Fruit fly (Drosophila melanogaster) whole organism, embryonic: ENCODE data around the gene Trhn.
A peak's percentile ranks its signal among the peaks of the same experiment; 100 is the strongest.

Experiments used
- Adf1 ChIP-seq: fragments of 200-800 bp; sonication (Bioruptor generic); IDR thresholded peaks from 2 replicates; pipeline ENCODE4 v1.3.6; 2022; ENCODE audit warnings: missing biosample characterization, missing genetic modification characterization
- B-H1 ChIP-seq: fragments of 200-800 bp; sonication (Bioruptor generic); IDR thresholded peaks from 3 replicates; pipeline ENCODE4 v1.3.6; 2022; ENCODE audit warnings: missing biosample characterization, missing genetic modification characterization
- Bgb ChIP-seq: fragments of 200-800 bp; sonication (Bioruptor generic); IDR thresholded peaks from 2 replicates; pipeline ENCODE4 v1.3.6; 2022; ENCODE audit warnings: missing biosample characterization, missing genetic modification characterization; ENCODE audit not compliant: partially characterized antibody
- CG10543 ChIP-seq: fragments of 200-800 bp; sonication (Bioruptor generic); optimal IDR thresholded peaks from 3 replicates; lab custom pipeline; 2017; ENCODE audit warnings: missing biosample characterization, mild to moderate bottlenecking, missing genetic modification characterization, moderate library complexity
- CG11093 ChIP-seq: fragments of 200-800 bp; sonication (Bioruptor generic); IDR thresholded peaks from 3 replicates; pipeline ENCODE4 v1.3.6; 2022; ENCODE audit warnings: missing biosample characterization, missing genetic modification characterization
- CG11723 ChIP-seq: fragments of 200-800 bp; sonication (Bioruptor generic); optimal IDR thresholded peaks from 2 replicates; lab custom pipeline; 2017; ENCODE audit warnings: missing biosample characterization, mild to moderate bottlenecking, missing genetic modification characterization
- CG12071 ChIP-seq: fragments of 200-800 bp; sonication (Bioruptor generic); optimal IDR thresholded peaks from 3 replicates; lab custom pipeline; 2018; ENCODE audit warnings: missing biosample characterization, mild to moderate bottlenecking, missing genetic modification characterization
- CG12104 ChIP-seq: fragments of 200-800 bp; sonication (Bioruptor generic); optimal IDR thresholded peaks from 3 replicates; lab custom pipeline; 2016; ENCODE audit warnings: missing biosample characterization, missing genetic modification characterization
- CG12391 ChIP-seq: fragments of 200-800 bp; sonication (Bioruptor generic); optimal IDR thresholded peaks from 3 replicates; lab custom pipeline; 2018; ENCODE audit warnings: missing biosample characterization, mild to moderate bottlenecking, missing genetic modification characterization, moderate library complexity
- CG12769 ChIP-seq: fragments of 200-800 bp; sonication (Bioruptor generic); optimal IDR thresholded peaks from 2 replicates; lab custom pipeline; 2019; ENCODE audit warnings: missing biosample characterization, mild to moderate bottlenecking, missing genetic modification characterization, moderate library complexity
- CG14441 ChIP-seq: fragments of 200-800 bp; sonication (Bioruptor generic); IDR thresholded peaks from 2 replicates; pipeline ENCODE4 v1.3.6; 2022; ENCODE audit warnings: missing biosample characterization, missing genetic modification characterization
- CG14710 ChIP-seq: fragments of 200-800 bp; sonication (Bioruptor generic); optimal IDR thresholded peaks from 3 replicates; lab custom pipeline; 2019; ENCODE audit warnings: missing biosample characterization, mild to moderate bottlenecking, missing genetic modification characterization, moderate library complexity
- CG1529 ChIP-seq: fragments of 200-800 bp; sonication (Bioruptor generic); optimal IDR thresholded peaks from 3 replicates; lab custom pipeline; 2018; ENCODE audit warnings: missing biosample characterization, missing genetic modification characterization
- CG15514 ChIP-seq: fragments of 200-800 bp; sonication (Bioruptor generic); optimal IDR thresholded peaks from 3 replicates; lab custom pipeline; 2017; ENCODE audit warnings: missing biosample characterization, missing genetic modification characterization, mild to moderate bottlenecking, moderate library complexity, missing genetic modification reagents
- CG6791 ChIP-seq: fragments of 200-800 bp; sonication (Bioruptor generic); IDR thresholded peaks from 3 replicates; pipeline ENCODE4 v1.3.6; 2022; ENCODE audit warnings: missing biosample characterization, missing genetic modification characterization; ENCODE audit not compliant: partially characterized antibody
- CG7987 ChIP-seq: fragments of 200-800 bp; sonication (Bioruptor generic); optimal IDR thresholded peaks from 2 replicates; lab custom pipeline; 2018; ENCODE audit warnings: missing biosample characterization, mild to moderate bottlenecking, missing genetic modification characterization, moderate library complexity
- CoRest ChIP-seq: fragments of 200-800 bp; sonication (Bioruptor generic); optimal IDR thresholded peaks from 3 replicates; lab custom pipeline; 2018; ENCODE audit warnings: missing biosample characterization, mild to moderate bottlenecking, missing genetic modification characterization, moderate library complexity
- CrebB ChIP-seq: fragments of 200-800 bp; sonication (Bioruptor generic); optimal IDR thresholded peaks from 3 replicates; lab custom pipeline; 2018; ENCODE audit warnings: missing biosample characterization, mild to moderate bottlenecking, missing genetic modification characterization
- Deaf1 ChIP-seq: fragments of 200-800 bp; optimal IDR thresholded peaks from 3 replicates; lab custom pipeline; 2019; ENCODE audit warnings: missing biosample characterization, mild to moderate bottlenecking, missing genetic modification characterization, moderate library complexity
- ERR ChIP-seq: fragments of 200-800 bp; sonication (Bioruptor generic); optimal IDR thresholded peaks from 2 replicates; lab custom pipeline; 2016; ENCODE audit warnings: missing biosample characterization, missing genetic modification characterization
- HLH54F ChIP-seq: fragments of 200-800 bp; sonication (Bioruptor generic); optimal IDR thresholded peaks from 3 replicates; lab custom pipeline; 2016; ENCODE audit warnings: missing biosample characterization, missing genetic modification characterization
- HmgD ChIP-seq: fragments of 200-800 bp; sonication (Bioruptor generic); optimal IDR thresholded peaks from 3 replicates; lab custom pipeline; 2016; ENCODE audit warnings: missing biosample characterization, missing genetic modification characterization
- Hr51 ChIP-seq, 2 experiments: fragments of 200-800 bp; sonication (Bioruptor generic); optimal IDR thresholded peaks; 2 replicates in 1 of 2; 3 replicates in 1 of 2; lab custom pipeline; 2016 to 2018; ENCODE audit warnings: missing biosample characterization in 2 of 2, missing genetic modification characterization in 2 of 2, mild to moderate bottlenecking in 1 of 2, moderate library complexity in 1 of 2
- Myb ChIP-seq: fragments of 200-800 bp; sonication (Bioruptor generic); optimal IDR thresholded peaks from 2 replicates; lab custom pipeline; 2016; ENCODE audit warnings: missing biosample characterization, missing genetic modification characterization
- NC2β ChIP-seq: fragments of 200-800 bp; sonication (Bioruptor generic); optimal IDR thresholded peaks from 2 replicates; lab custom pipeline; 2016; ENCODE audit warnings: missing biosample characterization, missing genetic modification characterization
- Opbp ChIP-seq: fragments of 200-800 bp; sonication (Bioruptor generic); IDR thresholded peaks from 3 replicates; pipeline ENCODE4 v1.3.6; 2022; ENCODE audit warnings: missing biosample characterization, missing genetic modification characterization; ENCODE audit not compliant: partially characterized antibody
- Rfx ChIP-seq: fragments of 200-800 bp; sonication (Bioruptor generic); IDR thresholded peaks from 2 replicates; pipeline ENCODE4 v1.3.6; 2022; ENCODE audit warnings: missing biosample characterization, missing genetic modification characterization
- Sin3A ChIP-seq: fragments of >200 bp; optimal IDR thresholded peaks from 2 replicates; lab custom pipeline; 2018
- Spps ChIP-seq: fragments of 200-800 bp; sonication (Bioruptor generic); optimal IDR thresholded peaks from 2 replicates; lab custom pipeline; 2018; ENCODE audit warnings: missing biosample characterization, mild to moderate bottlenecking, missing genetic modification characterization
- ac ChIP-seq: fragments of 200-800 bp; sonication (Bioruptor generic); optimal IDR thresholded peaks from 3 replicates; lab custom pipeline; 2017; ENCODE audit warnings: missing biosample characterization, mild to moderate bottlenecking, missing genetic modification characterization
- aop ChIP-seq: fragments of 200-800 bp; sonication (Bioruptor generic); IDR thresholded peaks from 2 replicates; pipeline ENCODE4 v1.3.6; 2022; ENCODE audit warnings: missing biosample characterization, missing genetic modification characterization
- ap ChIP-seq: fragments of 200-800 bp; sonication (Bioruptor generic); IDR thresholded peaks from 2 replicates; pipeline ENCODE4 v1.3.6; 2022; ENCODE audit warnings: missing biosample characterization, missing genetic modification characterization
- ase ChIP-seq: fragments of 200-800 bp; sonication (Bioruptor generic); IDR thresholded peaks from 3 replicates; pipeline ENCODE4 v1.3.6; 2022; ENCODE audit warnings: missing biosample characterization, missing genetic modification characterization
- bowl ChIP-seq: fragments of 200-800 bp; sonication (Bioruptor generic); IDR thresholded peaks from 2 replicates; pipeline ENCODE4 v1.3.6; 2022; ENCODE audit warnings: missing biosample characterization, missing genetic modification characterization
- bsh ChIP-seq, 2 experiments: fragments of 200-800 bp; sonication (Bioruptor generic); optimal IDR thresholded peaks; 2 replicates each; lab custom pipeline; 2017 to 2018; ENCODE audit warnings: mild to moderate bottlenecking in 2 of 2, missing biosample characterization in 2 of 2, missing genetic modification characterization in 2 of 2, moderate library complexity in 1 of 2
- chm ChIP-seq: fragments of 200-800 bp; sonication (Bioruptor generic); IDR thresholded peaks from 2 replicates; pipeline ENCODE4 v1.3.6; 2022; ENCODE audit warnings: missing biosample characterization, missing genetic modification characterization
- crc ChIP-seq: fragments of 200-800 bp; sonication (Bioruptor generic); optimal IDR thresholded peaks from 2 replicates; lab custom pipeline; 2016; ENCODE audit warnings: missing biosample characterization, missing genetic modification characterization
- dpn ChIP-seq, 2 experiments: fragments of 200-800 bp; sonication (Bioruptor generic); optimal IDR thresholded peaks; 3 replicates each; lab custom pipeline; 2016; ENCODE audit warnings: missing biosample characterization in 2 of 2, missing genetic modification characterization in 2 of 2
- eve ChIP-seq, 2 experiments: fragments of >200 bp; optimal IDR thresholded peaks; 2 replicates each; lab custom pipeline; 2017; ENCODE audit warnings: missing biosample characterization in 2 of 2, missing genetic modification characterization in 2 of 2
- eyg ChIP-seq: fragments of 200-800 bp; sonication (Bioruptor generic); optimal IDR thresholded peaks from 3 replicates; lab custom pipeline; 2016; ENCODE audit warnings: missing biosample characterization, missing genetic modification characterization
- grau ChIP-seq: fragments of 200-800 bp; optimal IDR thresholded peaks from 3 replicates; lab custom pipeline; 2019; ENCODE audit warnings: missing biosample characterization, mild to moderate bottlenecking, missing genetic modification characterization, moderate library complexity
- insv ChIP-seq, 2 experiments: fragments of 200-800 bp; sonication (Bioruptor generic); optimal IDR thresholded peaks; 3 replicates each; lab custom pipeline; 2016 to 2018; ENCODE audit warnings: missing biosample characterization in 2 of 2, missing genetic modification characterization in 2 of 2
- kay ChIP-seq: fragments of 200-800 bp; sonication (Bioruptor generic); optimal IDR thresholded peaks from 2 replicates; lab custom pipeline; 2016; ENCODE audit warnings: missing biosample characterization, missing genetic modification characterization
- ken ChIP-seq: fragments of 200-800 bp; sonication (Bioruptor generic); IDR thresholded peaks from 3 replicates; pipeline ENCODE4 v1.3.6; 2022; ENCODE audit warnings: missing biosample characterization, missing genetic modification characterization
- lola ChIP-seq, 3 experiments: fragments of >200 bp in 2 of 3; fragments of 200-800 bp in 1 of 3; sonication (Bioruptor generic) in 1 of 3; optimal IDR thresholded peaks; 2 replicates each; lab custom pipeline; 2017 to 2019; ENCODE audit warnings: missing biosample characterization in 3 of 3, missing genetic modification characterization in 3 of 3, mild to moderate bottlenecking in 1 of 3, moderate library complexity in 1 of 3
- scrt ChIP-seq: fragments of 200-800 bp; sonication (Bioruptor generic); optimal IDR thresholded peaks from 2 replicates; lab custom pipeline; 2018; ENCODE audit warnings: missing biosample characterization, mild to moderate bottlenecking, missing genetic modification characterization, moderate library complexity
- slp2 ChIP-seq: fragments of 200-800 bp; sonication (Bioruptor generic); optimal IDR thresholded peaks from 2 replicates; lab custom pipeline; 2016; ENCODE audit warnings: missing biosample characterization, missing genetic modification characterization
- sqz ChIP-seq: fragments of 200-800 bp; sonication (Bioruptor generic); optimal IDR thresholded peaks from 3 replicates; lab custom pipeline; 2018; ENCODE audit warnings: missing biosample characterization, mild to moderate bottlenecking, missing genetic modification characterization
- sug ChIP-seq: fragments of 200-800 bp; optimal IDR thresholded peaks from 2 replicates; lab custom pipeline; 2019; ENCODE audit warnings: missing biosample characterization, mild to moderate bottlenecking, missing genetic modification characterization, moderate library complexity
- unc-4 ChIP-seq: fragments of 200-800 bp; sonication (Bioruptor generic); IDR thresholded peaks from 2 replicates; pipeline ENCODE4 v1.3.6; 2022; ENCODE audit warnings: missing biosample characterization, missing genetic modification characterization; ENCODE audit not compliant: partially characterized antibody
- vnd ChIP-seq: fragments of 200-800 bp; sonication (Bioruptor generic); IDR thresholded peaks from 3 replicates; pipeline ENCODE4 v1.3.6; 2022; ENCODE audit warnings: missing biosample characterization, missing genetic modification characterization; ENCODE audit not compliant: partially characterized antibody

The Trhn gene

dm6 chr3L:1166266-1166665, 26.7 kb downstream of the Trhn start (continued):
- TF ChIP-seq CG14710 (tag; lab: Kevin White, UChicago) (peak; percentile 57), bsh (GFP tag; optimal IDR thresholded peaks at IDR 0.05; lab: Kevin White, UChicago) (peak in 1 of 2 experiments; percentile 74), scrt (peak; percentile 30), CG14441 (GFP tag; lab: Robert Waterston, UW) (no peak; the same call in 1 of the 2 replicates), CrebB (peak; percentile 63), HLH54F (GFP tag; lab: Kevin White, UChicago) (no peak), CG11723 (peak; percentile 62), lola (GFP tag; optimal IDR thresholded peaks at IDR 0.05; lab: Kevin White, UChicago) (peak in 1 of 3 experiments; percentile 60), CG10543 (peak; percentile 50), unc-4 (GFP tag; lab: Robert Waterston, UW) (no peak), Bgb (GFP tag; lab: Robert Waterston, UW) (no peak), aop (GFP tag; lab: Robert Waterston, UW) (no peak), CG12391 (no peak), CG12071 (peak; percentile 76), Rfx (GFP tag; lab: Robert Waterston, UW) (no peak), grau (tag; lab: Kevin White, UChicago) (peak; percentile 14), ken (GFP tag; lab: Robert Waterston, UW) (0 out of 3 replicates have a peak, but pooled peaks have one; percentile 22), NC2β (GFP tag; lab: Kevin White, UChicago) (peak; percentile 20), sqz (GFP tag; lab: Kevin White, UChicago) (peak; percentile 67), eyg (GFP tag; lab: Kevin White, UChicago) (peak; percentile 9), ERR (GFP tag; lab: Kevin White, UChicago) (no peak), Myb (no peak), CG15514 (GFP tag; lab: Kevin White, UChicago) (no peak), CG12769 (tag; lab: Kevin White, UChicago) (no peak), Spps (tag; lab: Kevin White, UChicago) (peak; percentile 17), ase (GFP tag; lab: Robert Waterston, UW) (no peak), CoRest (tag; lab: Kevin White, UChicago) (peak; percentile 40), Deaf1 (tag; lab: Kevin White, UChicago) (no peak), sug (tag; lab: Kevin White, UChicago) (peak; percentile 1), bowl (GFP tag; lab: Robert Waterston, UW) (no peak), slp2 (GFP tag; lab: Kevin White, UChicago) (no peak), CG7987 (GFP tag; lab: Kevin White, UChicago) (peak; percentile 64), Hr51 (GFP tag; optimal IDR thresholded peaks at IDR 0.05; lab: Kevin White, UChicago) (no peak), CG6791 (GFP tag; lab: Robert Waterston, UW) (no peak), insv (GFP tag; optimal IDR thresholded peaks at IDR 0.05; lab: Kevin White, UChicago) (peak in 1 of 2 experiments; percentile 41), Opbp (GFP tag; lab: Robert Waterston, UW) (no peak), CG12104 (peak; percentile 54), Sin3A (lab: Kevin White, UChicago) (no peak), chm (peak; percentile 63; the same call in 1 of the 2 replicates), eve (GFP tag; optimal IDR thresholded peaks at IDR 0.05; lab: Kevin White, UChicago) (no peak), CG1529 (peak; percentile 84), ap (0 out of 2 replicates have a peak, but pooled peaks have one; percentile 10), dpn (GFP tag; optimal IDR thresholded peaks at IDR 0.05; lab: Kevin White, UChicago) (no peak), CG11093 (GFP tag; lab: Robert Waterston, UW) (no peak), crc (GFP tag; lab: Kevin White, UChicago) (no peak), B-H1 (GFP tag; lab: Robert Waterston, UW) (no peak), kay (GFP tag; lab: Kevin White, UChicago) (no peak), vnd (GFP tag; lab: Robert Waterston, UW) (no peak), ac (peak; percentile 93), Adf1 (GFP tag; lab: Robert Waterston, UW) (no peak), HmgD (GFP tag; lab: Kevin White, UChicago) (no peak)
